Worm (Caenorhabditis elegans): ENCODE data around the gene noa-1.

The noa-1 gene

DNA sequence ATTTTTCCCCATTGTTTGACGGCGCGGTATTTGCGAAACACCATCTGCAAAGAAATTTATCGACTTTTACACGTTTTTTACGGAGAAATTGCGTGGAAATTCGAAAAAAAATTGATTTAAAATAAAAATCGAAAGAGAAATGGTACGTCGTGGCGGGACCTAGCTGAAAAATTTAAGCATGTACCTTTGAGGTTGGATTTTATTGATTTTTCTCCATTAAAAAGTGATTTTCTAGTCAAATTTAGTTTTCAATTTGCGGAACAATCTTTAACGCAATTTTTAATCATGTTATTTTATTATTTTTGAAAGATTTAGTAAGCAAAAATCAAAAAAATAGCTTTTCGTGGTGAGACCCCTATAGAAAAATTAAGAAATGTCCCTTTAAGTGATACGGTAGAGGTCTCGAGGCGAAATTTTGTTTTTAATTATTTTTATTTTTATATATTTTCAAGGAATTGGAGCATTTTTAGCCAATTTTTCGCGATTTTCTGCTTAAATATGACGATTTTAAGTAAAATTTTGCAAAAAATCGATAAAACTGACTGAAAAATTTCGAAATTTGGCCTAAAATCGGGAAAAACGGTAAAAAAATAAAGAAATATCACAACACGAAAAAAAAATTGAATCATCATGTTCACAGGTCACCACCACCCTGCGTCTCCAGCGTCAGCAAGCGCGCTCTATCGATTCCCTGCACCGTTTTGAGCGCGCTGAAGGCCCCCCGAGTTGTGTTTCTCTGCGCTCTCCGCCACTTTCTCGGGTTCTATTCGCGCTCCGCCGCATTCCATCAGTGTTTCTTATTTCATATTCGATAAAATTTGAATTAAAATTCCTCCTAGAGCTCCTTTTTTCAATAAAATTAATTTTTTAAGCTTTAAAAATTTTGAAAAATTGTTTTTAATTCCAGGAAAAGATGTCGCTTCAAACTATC lies 34.4 kb upstream of the noa-1 start, which contains the start of the genes mrpl-37 and lin-38 (continued):
- TF ChIP-seq lsy-2 (tag; optimal IDR thresholded peaks at IDR 0.05): peak; percentile 30 to 79
- no peak for TF ChIP-seq ztf-11 (tag; optimal IDR thresholded peaks at IDR 0.05)

DNA sequence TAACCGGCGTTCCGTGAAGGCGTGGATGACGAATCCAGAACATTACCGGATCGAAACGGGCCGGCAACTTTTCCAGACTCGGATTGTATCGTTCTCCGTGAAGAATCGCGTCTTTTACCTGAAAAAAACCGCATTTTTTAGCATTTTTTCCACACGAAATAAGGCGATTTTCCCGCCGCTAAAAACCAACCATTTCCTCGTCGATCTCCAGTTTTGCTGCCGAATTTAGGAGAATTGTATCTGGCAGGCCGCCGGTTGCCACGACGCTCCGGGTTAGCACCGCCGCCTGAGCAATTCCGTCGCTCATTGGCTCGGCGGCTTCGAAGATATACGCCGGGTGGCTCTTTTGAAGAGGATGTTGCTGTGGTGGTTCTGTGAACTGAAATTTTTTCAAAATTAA lies 33.5 kb upstream of the noa-1 start:
- no peak for TF ChIP-seq R02D3.7 (tag; optimal IDR thresholded peaks at IDR 0.05)
- TF ChIP-seq nhr-23 (tag; optimal IDR thresholded peaks at IDR 0.05): no peak
- TF ChIP-seq nhr-6 (tag; optimal IDR thresholded peaks at IDR 0.05): no peak
- no peak for TF ChIP-seq ztf-11 (tag; optimal IDR thresholded peaks at IDR 0.05)
- TF ChIP-seq ceh-82 (tag; optimal IDR thresholded peaks at IDR 0.05): no peak
- TF ChIP-seq C34F6.9 (tag; optimal IDR thresholded peaks at IDR 0.05): no peak
- no peak for TF ChIP-seq nhr-11 (tag; optimal IDR thresholded peaks at IDR 0.05)
- TF ChIP-seq nhr-77 (tag; optimal IDR thresholded peaks at IDR 0.05): no peak
- no peak for TF ChIP-seq gmeb-1 (tag; optimal IDR thresholded peaks at IDR 0.05)
- no peak for TF ChIP-seq skn-1 (tag; optimal IDR thresholded peaks at IDR 0.05)
- TF ChIP-seq crh-2 (tag; optimal IDR thresholded peaks at IDR 0.05): no peak
- TF ChIP-seq unc-39 (tag; optimal IDR thresholded peaks at IDR 0.05): no peak
- no peak for TF ChIP-seq lin-11 (tag; optimal IDR thresholded peaks at IDR 0.05)

DNA sequence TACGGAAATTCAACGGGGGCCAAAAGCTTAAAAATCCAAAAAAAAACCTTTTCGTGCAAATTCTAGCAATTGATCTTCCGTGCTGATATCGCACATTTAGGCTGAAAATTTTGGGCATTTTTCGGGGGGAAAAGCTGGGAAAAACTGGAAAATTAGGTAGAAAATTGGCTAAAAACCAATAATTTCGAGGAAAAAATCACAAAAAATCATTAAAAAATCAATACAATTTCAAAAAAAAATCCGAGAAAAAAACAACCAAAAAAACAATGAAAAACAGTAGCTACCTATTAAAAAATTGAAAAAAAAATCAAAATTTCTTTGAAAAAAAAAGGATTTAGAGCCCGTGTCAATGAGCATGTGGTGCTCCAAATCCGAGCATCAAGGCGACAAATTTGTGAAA lies 27.0 kb upstream of the noa-1 start, which contains the start of gene Y48E1B.3:
TSS of gene Y48E1B.3 (minus strand) at position 101 of the 400 bp plus-strand sequence.
- TF ChIP-seq C34F6.9 (tag; optimal IDR thresholded peaks at IDR 0.05) (no peak), nhr-129 (tag; optimal IDR thresholded peaks at IDR 0.05) (no peak), nhr-23 (tag; optimal IDR thresholded peaks at IDR 0.05) (no peak), lin-39 (tag; optimal IDR thresholded peaks at IDR 0.05) (no peak), skn-1 (tag; optimal IDR thresholded peaks at IDR 0.05) (no peak), ztf-4 (tag; optimal IDR thresholded peaks at IDR 0.05) (no peak), mdl-1 (tag; optimal IDR thresholded peaks at IDR 0.05) (no peak), nhr-11 (tag; optimal IDR thresholded peaks at IDR 0.05) (no peak), sma-3 (GFP tag; optimal IDR thresholded peaks at IDR 0.05) (no peak), lin-13 (GFP tag; optimal IDR thresholded peaks at IDR 0.05) (no peak), ceh-16 (tag; optimal IDR thresholded peaks at IDR 0.05) (no peak), nhr-6 (tag; optimal IDR thresholded peaks at IDR 0.05) (no peak), aly-2 (tag; optimal IDR thresholded peaks at IDR 0.05) (no peak), F13H6.1 (tag; optimal IDR thresholded peaks at IDR 0.05) (no peak), sem-4 (tag; optimal IDR thresholded peaks at IDR 0.05) (no peak), ztf-11 (tag; optimal IDR thresholded peaks at IDR 0.05) (no peak), snpc-4 (tag; optimal IDR thresholded peaks at IDR 0.05) (no peak)

DNA sequence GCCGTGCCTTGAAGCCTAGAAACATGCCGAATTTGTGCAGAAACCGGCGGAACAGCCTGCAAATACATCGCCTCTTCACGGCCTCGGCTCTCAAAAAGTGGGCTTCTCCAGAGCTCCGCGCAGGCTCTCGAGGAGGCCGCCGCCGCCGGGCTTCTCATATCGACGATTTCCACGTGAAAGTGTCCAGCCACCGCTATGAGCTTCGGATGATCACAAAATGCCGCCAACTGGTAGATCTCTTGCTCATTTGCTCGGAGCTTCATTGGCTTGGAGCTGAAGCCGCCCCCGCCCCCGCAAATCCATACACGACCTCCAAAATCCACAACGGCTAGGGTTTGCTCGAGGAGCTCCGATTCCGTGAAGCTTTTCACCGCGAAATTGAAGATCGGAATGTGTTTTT lies 19.7 kb upstream of the noa-1 start:
- TF ChIP-seq sem-4 (tag; optimal IDR thresholded peaks at IDR 0.05) (no peak), sma-3 (GFP tag; optimal IDR thresholded peaks at IDR 0.05) (no peak), sma-9 (GFP tag; optimal IDR thresholded peaks at IDR 0.05) (no peak), sma-9 (tag; optimal IDR thresholded peaks at IDR 0.05) (no peak), lin-39 (tag; optimal IDR thresholded peaks at IDR 0.05) (no peak), C34F6.9 (tag; optimal IDR thresholded peaks at IDR 0.05) (no peak), nhr-77 (tag; optimal IDR thresholded peaks at IDR 0.05) (no peak), ceh-16 (tag; optimal IDR thresholded peaks at IDR 0.05) (no peak), zag-1 (tag; optimal IDR thresholded peaks at IDR 0.05) (no peak), ceh-82 (tag; optimal IDR thresholded peaks at IDR 0.05) (no peak), peb-1 (tag; optimal IDR thresholded peaks at IDR 0.05) (no peak), unc-55 (GFP tag; optimal IDR thresholded peaks at IDR 0.05) (no peak), mab-5 (tag; optimal IDR thresholded peaks at IDR 0.05) (no peak), snpc-4 (tag; optimal IDR thresholded peaks at IDR 0.05) (no peak)

DNA sequence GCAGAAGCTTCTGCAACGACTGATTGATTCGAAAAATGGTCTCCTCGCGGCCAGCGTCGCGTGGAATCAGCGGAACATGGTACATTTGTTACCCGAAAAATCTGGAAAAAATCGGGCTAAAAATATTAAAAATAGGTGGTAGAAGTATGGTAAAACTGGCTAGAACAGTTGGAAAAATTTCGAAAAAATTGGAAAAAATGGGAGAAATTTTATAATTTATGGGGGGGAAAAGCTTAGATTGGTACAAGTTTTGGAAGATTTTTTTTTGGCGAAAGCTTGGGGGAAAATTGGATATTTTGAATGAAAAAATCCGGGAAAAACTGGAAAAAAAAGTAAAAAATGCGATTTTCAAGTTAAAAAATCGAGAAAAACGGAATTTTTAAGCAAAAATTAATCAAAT lies 6.7 kb upstream of the noa-1 start, which contains the start of gene ddl-2:
TSS of gene ddl-2 (minus strand) at position 101 of the 400 bp plus-strand sequence.
- no peak for TF ChIP-seq nhr-25 (tag; optimal IDR thresholded peaks at IDR 0.05)
- no peak for TF ChIP-seq ceh-16 (tag; optimal IDR thresholded peaks at IDR 0.05)
- no peak for TF ChIP-seq nhr-237 (tag; optimal IDR thresholded peaks at IDR 0.05)
- no peak for TF ChIP-seq ama-1 (optimal IDR thresholded peaks at IDR 0.05)
- TF ChIP-seq mab-5 (tag; optimal IDR thresholded peaks at IDR 0.05): no peak
- TF ChIP-seq snpc-4 (tag; optimal IDR thresholded peaks at IDR 0.05): no peak
- TF ChIP-seq sma-9 (GFP tag; optimal IDR thresholded peaks at IDR 0.05): no peak
- TF ChIP-seq sma-9 (tag; optimal IDR thresholded peaks at IDR 0.05): no peak
- TF ChIP-seq R02D3.7 (tag; optimal IDR thresholded peaks at IDR 0.05): no peak
- no peak for TF ChIP-seq mbf-1 (tag; optimal IDR thresholded peaks at IDR 0.05)
- TF ChIP-seq nhr-11 (tag; optimal IDR thresholded peaks at IDR 0.05): no peak
- no peak for TF ChIP-seq blmp-1 (tag; optimal IDR thresholded peaks at IDR 0.05; ENCODE audit: insufficient read depth)
- TF ChIP-seq sem-4 (tag; optimal IDR thresholded peaks at IDR 0.05): no peak
- no peak for TF ChIP-seq nhr-23 (tag; optimal IDR thresholded peaks at IDR 0.05)
- TF ChIP-seq nhr-21 (tag; optimal IDR thresholded peaks at IDR 0.05): no peak
